Worm (Caenorhabditis elegans) whole organism, L4 larva: Measurements from ENCODE around the gene F19F10.11.

Experiments
- F10B5.3 ChIP-seq: sonication (generic microtip); optimal IDR thresholded peaks from 2 replicates; lab custom pipeline; 2016; ENCODE audit warnings: mild to moderate bottlenecking, missing genetic modification characterization, missing compliant biosample characterization
- F37D6.2 ChIP-seq: sonication (generic microtip); optimal IDR thresholded peaks from 2 replicates; lab custom pipeline; 2016; ENCODE audit warnings: mild to moderate bottlenecking, missing genetic modification characterization, missing compliant biosample characterization
- R02D3.7 ChIP-seq: fragments of 150-350 bp; sonication (generic microtip); optimal IDR thresholded peaks from 3 replicates; lab custom pipeline; 2014; ENCODE audit warnings: missing biosample characterization, missing genetic modification characterization
- T26A8.4 ChIP-seq: fragments of 200-800 bp; sonication (Bioruptor generic); IDR thresholded peaks from 2 replicates; pipeline ENCODE4 v1.3.6; 2022; ENCODE audit warnings: missing genetic modification characterization, missing compliant biosample characterization
- Y48G9A.11 ChIP-seq: fragments of 200-800 bp; sonication (Bioruptor generic); IDR thresholded peaks from 2 replicates; pipeline ENCODE4 v1.3.6; 2022; ENCODE audit warnings: missing genetic modification reagents, missing genetic modification characterization, missing compliant biosample characterization
- Y5F2A.4 ChIP-seq: fragments of 200-800 bp; sonication (Bioruptor generic); optimal IDR thresholded peaks from 2 replicates; lab custom pipeline; 2018; ENCODE audit warnings: mild to moderate bottlenecking, missing genetic modification characterization, missing compliant biosample characterization
- ZK337.2 ChIP-seq: fragments of 200-800 bp; sonication (Bioruptor generic); IDR thresholded peaks from 2 replicates; pipeline ENCODE4 v1.3.6; 2022; ENCODE audit warnings: missing genetic modification reagents, missing genetic modification characterization, missing compliant biosample characterization
- ZK546.5 ChIP-seq, 2 experiments: sonication (generic microtip); optimal IDR thresholded peaks; 2 replicates each; lab custom pipeline; 2017; ENCODE audit warnings: missing biosample characterization in 2 of 2, missing genetic modification characterization in 2 of 2
- ama-1 ChIP-seq: fragments of 150-350 bp; optimal IDR thresholded peaks from 2 replicates; lab custom pipeline; 2014; ENCODE audit warnings: inconsistent platforms, mixed read lengths
- ceh-44 ChIP-seq: fragments of 200-800 bp; sonication (Bioruptor generic); IDR thresholded peaks from 2 replicates; pipeline ENCODE4 v1.3.6; 2022; ENCODE audit warnings: missing genetic modification reagents, missing genetic modification characterization, missing compliant biosample characterization
- ceh-62 ChIP-seq: sonication (generic microtip); optimal IDR thresholded peaks from 2 replicates; lab custom pipeline; 2017; ENCODE audit warnings: missing biosample characterization, missing genetic modification characterization
- cey-2 ChIP-seq: sonication (generic microtip); optimal IDR thresholded peaks from 3 replicates; lab custom pipeline; 2017; ENCODE audit warnings: missing genetic modification characterization, mild to moderate bottlenecking, missing compliant biosample characterization, antibody characterized with exemption, borderline replicate concordance; ENCODE audit not compliant: insufficient read depth
- daf-16 ChIP-seq, 3 experiments: sonication (generic microtip); optimal IDR thresholded peaks; 2 replicates each; lab custom pipeline; 2016 to 2017; ENCODE audit warnings: missing genetic modification characterization in 3 of 3, missing genetic modification reagents in 3 of 3, mild to moderate bottlenecking in 2 of 3, missing compliant biosample characterization in 2 of 3, missing biosample characterization in 1 of 3, moderate library complexity in 1 of 3
- dmd-8 ChIP-seq: fragments of 200-800 bp; sonication (Bioruptor generic); IDR thresholded peaks from 2 replicates; pipeline ENCODE4 v1.3.6; 2022; ENCODE audit warnings: missing genetic modification characterization, missing compliant biosample characterization
- dpl-1 ChIP-seq: fragments of 150-350 bp; optimal IDR thresholded peaks from 2 replicates; lab custom pipeline; 2014; ENCODE audit warnings: missing biosample characterization, missing genetic modification reagents, missing genetic modification characterization
- dve-1 ChIP-seq: sonication (generic microtip); optimal IDR thresholded peaks from 2 replicates; lab custom pipeline; 2017; ENCODE audit warnings: antibody characterized with exemption, mild to moderate bottlenecking, missing genetic modification characterization, missing compliant biosample characterization; ENCODE audit not compliant: insufficient read depth
- egl-27 ChIP-seq: sonication (generic microtip); optimal IDR thresholded peaks from 3 replicates; lab custom pipeline; 2017; ENCODE audit warnings: missing biosample characterization, missing genetic modification reagents, missing genetic modification characterization
- egl-43 ChIP-seq: fragments of 200-800 bp; sonication (Bioruptor generic); IDR thresholded peaks from 2 replicates; pipeline ENCODE4 v1.3.6; 2022; ENCODE audit warnings: missing genetic modification reagents, missing genetic modification characterization, missing compliant biosample characterization
- fos-1 ChIP-seq: fragments of 150-350 bp; optimal IDR thresholded peaks from 2 replicates; lab custom pipeline; 2014; ENCODE audit warnings: missing biosample characterization, missing genetic modification characterization
- gei-8 ChIP-seq: fragments of 200-800 bp; sonication (Bioruptor generic); optimal IDR thresholded peaks from 2 replicates; lab custom pipeline; 2018; ENCODE audit warnings: mild to moderate bottlenecking, missing genetic modification characterization, missing compliant biosample characterization
- hif-1 ChIP-seq, 2 experiments: sonication (generic microtip); optimal IDR thresholded peaks; 2 replicates each; lab custom pipeline; 2016 to 2017; ENCODE audit warnings: missing compliant biosample characterization in 2 of 2, missing genetic modification characterization in 2 of 2, missing genetic modification reagents in 2 of 2, missing genotype in 2 of 2, mild to moderate bottlenecking in 1 of 2
- hmg-1.1 ChIP-seq: fragments of 200-800 bp; sonication (Bioruptor generic); IDR thresholded peaks from 2 replicates; pipeline ENCODE4 v1.3.6; 2022; ENCODE audit warnings: missing genetic modification reagents, missing genetic modification characterization, missing compliant biosample characterization
- jun-1 ChIP-seq: fragments of 150-350 bp; optimal IDR thresholded peaks from 2 replicates; lab custom pipeline; 2014; ENCODE audit warnings: missing biosample characterization, missing genetic modification reagents, missing genetic modification characterization
- lim-7 ChIP-seq: fragments of 200-800 bp; sonication (Bioruptor generic); IDR thresholded peaks from 2 replicates; pipeline ENCODE4 v1.3.6; 2022; ENCODE audit warnings: missing genetic modification characterization, missing compliant biosample characterization
- lin-1 ChIP-seq: fragments of 200-800 bp; sonication (Bioruptor generic); IDR thresholded peaks from 2 replicates; pipeline ENCODE4 v1.3.6; 2022; ENCODE audit warnings: missing genetic modification reagents, missing genetic modification characterization, missing compliant biosample characterization
- lin-29 ChIP-seq: fragments of 200-800 bp; sonication (Bioruptor generic); IDR thresholded peaks from 2 replicates; pipeline ENCODE4 v1.3.6; 2022; ENCODE audit warnings: missing genetic modification reagents, missing genetic modification characterization, missing compliant biosample characterization
- lir-3 ChIP-seq: sonication (generic microtip); optimal IDR thresholded peaks from 2 replicates; lab custom pipeline; 2016; ENCODE audit warnings: mild to moderate bottlenecking, missing genetic modification characterization, missing compliant biosample characterization
- lsy-2 ChIP-seq, 2 experiments: fragments of 150-350 bp in 1 of 2; sonication (generic microtip) in 1 of 2; optimal IDR thresholded peaks; 2 replicates each; lab custom pipeline; 2014 to 2017; ENCODE audit warnings: missing biosample characterization in 2 of 2, missing genetic modification characterization in 2 of 2
- madf-5 ChIP-seq, 2 experiments: fragments of 200-800 bp; sonication (Bioruptor generic); IDR thresholded peaks; 2 replicates each; pipeline ENCODE4 v1.3.6; 2022; ENCODE audit warnings: missing compliant biosample characterization in 2 of 2, missing genetic modification characterization in 2 of 2
- mes-2 ChIP-seq: sonication (generic microtip); optimal IDR thresholded peaks from 2 replicates; lab custom pipeline; 2016; ENCODE audit warnings: missing genotype, mild to moderate bottlenecking, missing genetic modification characterization, missing compliant biosample characterization; ENCODE audit not compliant: poor library complexity, severe bottlenecking
- mxl-3 ChIP-seq: fragments of 200-800 bp; sonication (Bioruptor generic); optimal IDR thresholded peaks from 2 replicates; lab custom pipeline; 2018; ENCODE audit warnings: mild to moderate bottlenecking, missing genetic modification characterization, missing compliant biosample characterization
- nhr-10 ChIP-seq: fragments of 150-350 bp; optimal IDR thresholded peaks from 2 replicates; lab custom pipeline; 2014; ENCODE audit warnings: missing biosample characterization, missing genetic modification characterization
- nhr-102 ChIP-seq: sonication (generic microtip); optimal IDR thresholded peaks from 2 replicates; lab custom pipeline; 2016; ENCODE audit warnings: mild to moderate bottlenecking, missing genetic modification characterization, moderate library complexity, missing compliant biosample characterization
- nhr-28 ChIP-seq: fragments of 150-350 bp; optimal IDR thresholded peaks from 2 replicates; lab custom pipeline; 2014; ENCODE audit warnings: missing biosample characterization, missing genetic modification characterization
- nhr-76 ChIP-seq: fragments of 150-350 bp; optimal IDR thresholded peaks from 2 replicates; lab custom pipeline; 2014; ENCODE audit warnings: missing biosample characterization, missing genetic modification characterization
- nhr-77 ChIP-seq: fragments of 150-350 bp; optimal IDR thresholded peaks from 2 replicates; lab custom pipeline; 2014; ENCODE audit warnings: missing biosample characterization, missing genetic modification characterization
- php-3 ChIP-seq: fragments of 200-800 bp; sonication (Bioruptor generic); IDR thresholded peaks from 2 replicates; pipeline ENCODE4 v1.3.6; 2022; ENCODE audit warnings: missing genetic modification reagents, missing genetic modification characterization, missing compliant biosample characterization
- pqm-1 ChIP-seq: sonication (generic microtip); optimal IDR thresholded peaks from 2 replicates; lab custom pipeline; 2017; ENCODE audit warnings: missing biosample characterization, missing genetic modification characterization
- rbr-2 ChIP-seq: sonication (generic microtip); optimal IDR thresholded peaks from 2 replicates; lab custom pipeline; 2016; ENCODE audit warnings: missing genotype, missing genetic modification characterization, missing compliant biosample characterization
- saeg-2 ChIP-seq: fragments of 200-800 bp; sonication (Bioruptor generic); IDR thresholded peaks from 2 replicates; pipeline ENCODE4 v1.3.6; 2022; ENCODE audit warnings: missing genetic modification reagents, missing genetic modification characterization, missing compliant biosample characterization
- skn-1 ChIP-seq: fragments of 150-350 bp; optimal IDR thresholded peaks from 2 replicates; lab custom pipeline; 2014; ENCODE audit warnings: missing biosample characterization, missing genetic modification characterization
- snpc-1.2 ChIP-seq: fragments of 200-800 bp; sonication (Bioruptor generic); IDR thresholded peaks from 2 replicates; pipeline ENCODE4 v1.3.6; 2022; ENCODE audit warnings: missing genetic modification reagents, missing genetic modification characterization, missing compliant biosample characterization
- spr-3 ChIP-seq: fragments of 200-800 bp; sonication (Bioruptor generic); optimal IDR thresholded peaks from 2 replicates; lab custom pipeline; 2018; ENCODE audit warnings: mild to moderate bottlenecking, missing genetic modification characterization, missing compliant biosample characterization
- tra-1 ChIP-seq: fragments of 200-800 bp; sonication (Bioruptor generic); IDR thresholded peaks from 2 replicates; pipeline ENCODE4 v1.3.6; 2022; ENCODE audit warnings: missing genetic modification reagents, missing genetic modification characterization, missing compliant biosample characterization
- unc-62 ChIP-seq, 3 experiments: fragments of 150-350 bp in 1 of 3; sonication (generic microtip); optimal IDR thresholded peaks in 2 of 3; peaks in 1 of 3; 1 replicate in 1 of 3; 2 replicates in 2 of 3; lab custom pipeline; 2014 to 2017; ENCODE audit warnings: missing biosample characterization in 3 of 3, missing genetic modification characterization in 3 of 3, missing genetic modification reagents in 3 of 3, missing genotype in 1 of 3
- zag-1 ChIP-seq: fragments of 150-350 bp; optimal IDR thresholded peaks from 2 replicates; lab custom pipeline; 2014; ENCODE audit warnings: missing biosample characterization, missing genetic modification characterization
- zfp-3 ChIP-seq: fragments of 200-800 bp; sonication (Bioruptor generic); conservative IDR thresholded peaks from 2 replicates; pipeline ENCODE4 v1.3.6; 2022; ENCODE audit warnings: missing genetic modification reagents, missing genetic modification characterization, missing compliant biosample characterization
- ztf-11 ChIP-seq: fragments of 150-350 bp; optimal IDR thresholded peaks from 2 replicates; lab custom pipeline; 2014; ENCODE audit warnings: missing biosample characterization, missing genetic modification characterization

The F19F10.11 gene

DNA sequence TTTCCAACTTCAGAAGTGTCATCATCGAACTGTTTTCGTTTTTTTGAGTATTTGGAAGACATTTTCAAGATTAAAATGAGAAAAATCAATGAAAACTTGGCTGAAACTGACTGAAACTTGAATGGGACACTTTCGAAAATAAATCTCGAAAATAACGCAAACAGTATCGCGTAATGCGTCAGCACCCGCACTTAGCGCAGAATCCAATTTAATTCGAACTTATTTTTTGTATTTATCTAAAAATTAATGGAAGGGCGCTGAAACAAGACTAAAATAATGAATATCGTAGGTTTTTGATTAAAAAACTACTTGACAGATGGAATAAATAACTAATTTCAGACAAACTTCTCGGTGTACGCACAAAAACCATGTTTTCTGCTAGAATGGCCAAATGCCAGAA lies 11.9 kb downstream of the F19F10.11 start, which contains the start of the genes snu-66 and ints-9 (continued):
- no peak for TF ChIP-seq hif-1 (tag; optimal IDR thresholded peaks at IDR 0.05; lab: Kevin White, UChicago)
- no peak for TF ChIP-seq lim-7
- TF ChIP-seq skn-1 (tag; lab: Kevin White, UChicago): no peak
- no peak for TF ChIP-seq fos-1 (tag; lab: Kevin White, UChicago)
- TF ChIP-seq nhr-102: peak; percentile 16
- TF ChIP-seq nhr-77 (tag; lab: Kevin White, UChicago): no peak
- TF ChIP-seq F37D6.2 (tag; lab: Kevin White, UChicago): no peak
- peak; percentile 78 for TF ChIP-seq dpl-1 (GFP tag; lab: Kevin White, UChicago)
- TF ChIP-seq jun-1 (tag; lab: Kevin White, UChicago): no peak
- no peak for TF ChIP-seq dmd-8 (GFP tag; lab: Robert Waterston, UW)
- TF ChIP-seq Y48G9A.11 (GFP tag; lab: Robert Waterston, UW): no peak
- peak; percentile 21; the same call in 1 of the 2 replicates for TF ChIP-seq T26A8.4 (GFP tag; lab: Robert Waterston, UW)
- no peak for TF ChIP-seq zag-1 (tag; lab: Kevin White, UChicago)
- TF ChIP-seq ztf-11 (tag; lab: Kevin White, UChicago): no peak
- no peak for TF ChIP-seq unc-62 (GFP tag; optimal IDR thresholded peaks at IDR 0.05 in 1 of 2; lab: Kevin White, UChicago)
- no peak for TF ChIP-seq unc-62 (tag; optimal IDR thresholded peaks at IDR 0.05; lab: Kevin White, UChicago)
- no peak for TF ChIP-seq nhr-10
- TF ChIP-seq madf-5 (GFP tag; IDR thresholded peaks at IDR 0.05; lab: Robert Waterston, UW): no peak
- no peak for TF ChIP-seq daf-16 (GFP tag; optimal IDR thresholded peaks at IDR 0.05; lab: Kevin White, UChicago)
- no peak for TF ChIP-seq daf-16 (tag; optimal IDR thresholded peaks at IDR 0.05; lab: Kevin White, UChicago)
- TF ChIP-seq mxl-3 (GFP tag; lab: Kevin White, UChicago): no peak
- TF ChIP-seq pqm-1 (tag; lab: Kevin White, UChicago): no peak
- no peak for TF ChIP-seq egl-27 (tag; lab: Kevin White, UChicago)
- no peak for TF ChIP-seq ama-1 (lab: Kevin White, UChicago)
- TF ChIP-seq egl-43 (GFP tag; lab: Robert Waterston, UW): no peak
- no peak for TF ChIP-seq ceh-44 (GFP tag; lab: Robert Waterston, UW)
- TF ChIP-seq R02D3.7 (tag; lab: Kevin White, UChicago): no peak
- no peak for TF ChIP-seq Y5F2A.4 (GFP tag; lab: Kevin White, UChicago)
- no peak for TF ChIP-seq ZK546.5 (tag; optimal IDR thresholded peaks at IDR 0.05; lab: Kevin White, UChicago)
- TF ChIP-seq zfp-3: no peak
- TF ChIP-seq dve-1 (tag; lab: Kevin White, UChicago): peak; percentile 52
- no peak for TF ChIP-seq gei-8 (GFP tag; lab: Kevin White, UChicago)
- TF ChIP-seq ZK337.2 (GFP tag; lab: Robert Waterston, UW): no peak
- no peak for TF ChIP-seq saeg-2 (GFP tag; lab: Robert Waterston, UW)
- TF ChIP-seq nhr-28 (tag; lab: Kevin White, UChicago): no peak
- peak; percentile 81 for TF ChIP-seq mes-2 (tag; lab: Kevin White, UChicago)
- TF ChIP-seq lir-3 (tag; lab: Kevin White, UChicago): no peak
- TF ChIP-seq lsy-2 (tag; optimal IDR thresholded peaks at IDR 0.05; lab: Kevin White, UChicago): peak in 1 of 2 experiments; percentile 86
- no peak for TF ChIP-seq F10B5.3 (tag; lab: Kevin White, UChicago)
- TF ChIP-seq rbr-2: peak; percentile 55
- TF ChIP-seq snpc-1.2 (GFP tag; lab: Robert Waterston, UW): no peak
- TF ChIP-seq tra-1 (GFP tag; lab: Robert Waterston, UW): no peak
- no peak for TF ChIP-seq php-3 (GFP tag; lab: Robert Waterston, UW)
- TF ChIP-seq nhr-76 (tag; lab: Kevin White, UChicago): no peak
- no peak for TF ChIP-seq ceh-62 (tag; lab: Kevin White, UChicago)
- TF ChIP-seq lin-1 (GFP tag; lab: Robert Waterston, UW): no peak
- TF ChIP-seq cey-2 (tag; lab: Kevin White, UChicago): no peak
- no peak for TF ChIP-seq lin-29 (GFP tag; lab: Robert Waterston, UW)
- TF ChIP-seq hmg-1.1: 0 out of 2 replicates have a peak, but pooled peaks have one; percentile 29
- TF ChIP-seq spr-3 (GFP tag; lab: Kevin White, UChicago): no peak
